Fruit fly (Drosophila melanogaster) whole organism, embryonic: ENCODE measurements around the gene Hsp67Ba.

ENCODE experiments used
- Abd-B ChIP-seq: fragments of 200-800 bp; sonication (Bioruptor generic); optimal IDR thresholded peaks from 2 replicates; lab custom pipeline; 2018; ENCODE audit warnings: missing biosample characterization, mild to moderate bottlenecking, missing genetic modification characterization, moderate library complexity
- CG12155 ChIP-seq: fragments of 200-800 bp; sonication (Bioruptor generic); optimal IDR thresholded peaks from 3 replicates; lab custom pipeline; 2016; ENCODE audit warnings: missing biosample characterization, missing genetic modification characterization
- CG12391 ChIP-seq: fragments of 200-800 bp; sonication (Bioruptor generic); optimal IDR thresholded peaks from 3 replicates; lab custom pipeline; 2018; ENCODE audit warnings: missing biosample characterization, mild to moderate bottlenecking, missing genetic modification characterization, moderate library complexity
- CG15479 ChIP-seq: fragments of 200-800 bp; sonication (Bioruptor generic); optimal IDR thresholded peaks from 3 replicates; lab custom pipeline; 2019; ENCODE audit warnings: missing biosample characterization, mild to moderate bottlenecking, missing genetic modification characterization, moderate library complexity
- CG16779 ChIP-seq: fragments of 200-800 bp; sonication (Bioruptor generic); IDR thresholded peaks from 2 replicates; pipeline ENCODE4 v1.3.6; 2022; ENCODE audit warnings: missing biosample characterization, missing genetic modification characterization
- CG16815 ChIP-seq: fragments of 200-800 bp; sonication (Bioruptor generic); optimal IDR thresholded peaks from 3 replicates; lab custom pipeline; 2017; ENCODE audit warnings: missing biosample characterization, mild to moderate bottlenecking, missing genetic modification characterization
- CG17385 ChIP-seq: fragments of 200-800 bp; sonication (Bioruptor generic); optimal IDR thresholded peaks from 3 replicates; lab custom pipeline; 2018; ENCODE audit warnings: missing biosample characterization, mild to moderate bottlenecking, missing genetic modification characterization
- CG17612 ChIP-seq: fragments of 200-800 bp; sonication (Bioruptor generic); IDR thresholded peaks from 2 replicates; pipeline ENCODE4 v1.3.6; 2022; ENCODE audit warnings: missing biosample characterization, missing genetic modification characterization
- CG3726 ChIP-seq: fragments of 200-800 bp; sonication (Bioruptor generic); IDR thresholded peaks from 3 replicates; pipeline ENCODE4, ENCODE4 v1.3.6; 2022; ENCODE audit warnings: missing biosample characterization, missing genetic modification characterization
- CG4730 ChIP-seq: fragments of 200-800 bp; sonication (Bioruptor generic); IDR thresholded peaks from 2 replicates; pipeline ENCODE4 v1.3.6; 2022; ENCODE audit warnings: missing biosample characterization, missing genetic modification characterization
- CG4854 ChIP-seq: fragments of 200-800 bp; sonication (Bioruptor generic); optimal IDR thresholded peaks from 2 replicates; lab custom pipeline; 2016; ENCODE audit warnings: missing biosample characterization, missing genetic modification characterization, inconsistent platforms
- CG7963 ChIP-seq: fragments of 200-800 bp; sonication (Bioruptor generic); IDR thresholded peaks from 3 replicates; pipeline ENCODE4 v1.3.6; 2022; ENCODE audit warnings: missing biosample characterization, missing genetic modification characterization; ENCODE audit not compliant: partially characterized antibody
- CG8290 ChIP-seq, 3 experiments: fragments of 200-800 bp; sonication (Bioruptor generic); optimal IDR thresholded peaks; 2 replicates each; lab custom pipeline; 2016 to 2019; ENCODE audit warnings: missing biosample characterization in 3 of 3, missing genetic modification characterization in 3 of 3, mild to moderate bottlenecking in 2 of 3, moderate library complexity in 1 of 3
- CG8388 ChIP-seq: fragments of 200-800 bp; sonication (Bioruptor generic); optimal IDR thresholded peaks from 2 replicates; lab custom pipeline; 2019; ENCODE audit warnings: missing biosample characterization, mild to moderate bottlenecking, missing genetic modification characterization, moderate library complexity
- CG9932 ChIP-seq: fragments of 200-800 bp; sonication (Bioruptor generic); IDR thresholded peaks from 2 replicates; pipeline ENCODE4 v1.3.6; 2022; ENCODE audit warnings: missing biosample characterization, missing genetic modification characterization
- CHES-1-like ChIP-seq: fragments of 200-800 bp; sonication (Bioruptor generic); optimal IDR thresholded peaks from 2 replicates; lab custom pipeline; 2016; ENCODE audit warnings: missing biosample characterization, missing genetic modification characterization
- Deaf1 ChIP-seq: fragments of 200-800 bp; optimal IDR thresholded peaks from 3 replicates; lab custom pipeline; 2019; ENCODE audit warnings: missing biosample characterization, mild to moderate bottlenecking, missing genetic modification characterization, moderate library complexity
- E2f2 ChIP-seq: fragments of 200-800 bp; sonication (Bioruptor generic); IDR thresholded peaks from 2 replicates; pipeline ENCODE4 v1.3.6; 2022; ENCODE audit warnings: missing biosample characterization, missing genetic modification characterization
- Ets65A ChIP-seq: fragments of 200-800 bp; sonication (Bioruptor generic); peaks from one replicate; lab custom pipeline; 2016; ENCODE audit warnings: missing biosample characterization, missing genetic modification characterization
- Fer3 ChIP-seq: fragments of 200-800 bp; sonication (Bioruptor generic); optimal IDR thresholded peaks from 2 replicates; lab custom pipeline; 2018; ENCODE audit warnings: missing biosample characterization, mild to moderate bottlenecking, missing genetic modification characterization, moderate library complexity
- HHEX ChIP-seq: fragments of 200-800 bp; sonication (Bioruptor generic); optimal IDR thresholded peaks from 3 replicates; lab custom pipeline; 2017; ENCODE audit warnings: missing biosample characterization, mild to moderate bottlenecking, missing genetic modification characterization, missing genetic modification reagents
- Nf-YC ChIP-seq: fragments of 200-800 bp; optimal IDR thresholded peaks from 3 replicates; lab custom pipeline; 2019; ENCODE audit warnings: missing biosample characterization, mild to moderate bottlenecking, missing genetic modification characterization, moderate library complexity
- Sin3A ChIP-seq: fragments of >200 bp; optimal IDR thresholded peaks from 2 replicates; lab custom pipeline; 2018
- Spps ChIP-seq: fragments of 200-800 bp; sonication (Bioruptor generic); optimal IDR thresholded peaks from 2 replicates; lab custom pipeline; 2018; ENCODE audit warnings: missing biosample characterization, mild to moderate bottlenecking, missing genetic modification characterization
- ab ChIP-seq: fragments of 200-800 bp; sonication (Bioruptor generic); optimal IDR thresholded peaks from 2 replicates; lab custom pipeline; 2016; ENCODE audit warnings: missing biosample characterization, missing genetic modification characterization
- abd-A ChIP-seq: fragments of 200-800 bp; sonication (Bioruptor generic); optimal IDR thresholded peaks from 3 replicates; lab custom pipeline; 2019; ENCODE audit warnings: missing biosample characterization, mild to moderate bottlenecking, missing genetic modification characterization, moderate library complexity
- al ChIP-seq: fragments of 200-800 bp; sonication (Bioruptor generic); IDR thresholded peaks from 2 replicates; pipeline ENCODE4 v1.3.6; 2022; ENCODE audit warnings: missing biosample characterization, missing genetic modification characterization
- cas ChIP-seq: fragments of 200-800 bp; sonication (Bioruptor generic); IDR thresholded peaks from 2 replicates; pipeline ENCODE4 v1.3.6; 2022; ENCODE audit warnings: missing biosample characterization, missing genetic modification characterization
- corto ChIP-seq: fragments of 200-800 bp; sonication (Bioruptor generic); optimal IDR thresholded peaks from 2 replicates; lab custom pipeline; 2016; ENCODE audit warnings: missing biosample characterization, mild to moderate bottlenecking, missing genetic modification characterization, moderate library complexity
- crol ChIP-seq: fragments of 200-800 bp; sonication (Bioruptor generic); IDR thresholded peaks from 2 replicates; pipeline ENCODE4 v1.3.6; 2022; ENCODE audit warnings: missing biosample characterization, missing genetic modification characterization
- crp ChIP-seq, 2 experiments: fragments of 200-800 bp; sonication (Bioruptor generic); optimal IDR thresholded peaks; 2 replicates in 1 of 2; 3 replicates in 1 of 2; lab custom pipeline; 2017; ENCODE audit warnings: missing biosample characterization in 2 of 2, missing genetic modification characterization in 2 of 2, mild to moderate bottlenecking in 1 of 2, moderate library complexity in 1 of 2
- dmrt11E ChIP-seq: fragments of 200-800 bp; sonication (Bioruptor generic); optimal IDR thresholded peaks from 3 replicates; lab custom pipeline; 2018; ENCODE audit warnings: missing biosample characterization, mild to moderate bottlenecking, missing genetic modification characterization, moderate library complexity
- ewg ChIP-seq: fragments of 200-800 bp; sonication (Bioruptor generic); optimal IDR thresholded peaks from 3 replicates; lab custom pipeline; 2017; ENCODE audit warnings: mild to moderate bottlenecking, missing biosample characterization, missing genetic modification reagents, missing genetic modification characterization
- lola ChIP-seq, 3 experiments: fragments of >200 bp in 2 of 3; fragments of 200-800 bp in 1 of 3; sonication (Bioruptor generic) in 1 of 3; optimal IDR thresholded peaks; 2 replicates each; lab custom pipeline; 2017 to 2019; ENCODE audit warnings: missing biosample characterization in 3 of 3, missing genetic modification characterization in 3 of 3, mild to moderate bottlenecking in 1 of 3, moderate library complexity in 1 of 3
- mirr ChIP-seq: fragments of 200-800 bp; sonication (Bioruptor generic); optimal IDR thresholded peaks from 3 replicates; lab custom pipeline; 2018; ENCODE audit warnings: missing biosample characterization, mild to moderate bottlenecking, missing genetic modification characterization
- onecut ChIP-seq: fragments of 200-800 bp; sonication (Bioruptor generic); IDR thresholded peaks from 2 replicates; pipeline ENCODE4 v1.3.6; 2022; ENCODE audit warnings: missing biosample characterization, missing genetic modification characterization
- peb ChIP-seq: fragments of 200-800 bp; sonication (Bioruptor generic); IDR thresholded peaks from 2 replicates; pipeline ENCODE4 v1.3.6; 2022; ENCODE audit warnings: missing biosample characterization, missing genetic modification characterization
- pfk ChIP-seq: fragments of 200-800 bp; sonication (Bioruptor generic); optimal IDR thresholded peaks from 2 replicates; lab custom pipeline; 2018; ENCODE audit warnings: missing biosample characterization, mild to moderate bottlenecking, missing genetic modification characterization, moderate library complexity
- pum ChIP-seq: fragments of 200-800 bp; sonication (Bioruptor generic); optimal IDR thresholded peaks from 2 replicates; lab custom pipeline; 2016; ENCODE audit warnings: missing biosample characterization, missing genetic modification characterization
- run ChIP-seq: fragments of 200-800 bp; sonication (Bioruptor generic); optimal IDR thresholded peaks from 3 replicates; lab custom pipeline; 2018; ENCODE audit warnings: missing biosample characterization, mild to moderate bottlenecking, missing genetic modification characterization
- sima ChIP-seq: fragments of 200-800 bp; sonication (Bioruptor generic); optimal IDR thresholded peaks from 2 replicates; lab custom pipeline; 2016; ENCODE audit warnings: missing biosample characterization, missing genetic modification characterization
- slou ChIP-seq: fragments of 200-800 bp; sonication (Bioruptor generic); optimal IDR thresholded peaks from 3 replicates; lab custom pipeline; 2016; ENCODE audit warnings: missing biosample characterization, missing genetic modification characterization
- slp2 ChIP-seq: fragments of 200-800 bp; sonication (Bioruptor generic); optimal IDR thresholded peaks from 2 replicates; lab custom pipeline; 2016; ENCODE audit warnings: missing biosample characterization, missing genetic modification characterization
- sna ChIP-seq: fragments of 200-800 bp; sonication (Bioruptor generic); IDR thresholded peaks from 2 replicates; pipeline ENCODE4 v1.3.6; 2022; ENCODE audit warnings: missing biosample characterization, missing genetic modification characterization; ENCODE audit not compliant: partially characterized antibody
- sob ChIP-seq: fragments of 200-800 bp; sonication (Bioruptor generic); IDR thresholded peaks from 2 replicates; pipeline ENCODE4 v1.3.6; 2022; ENCODE audit warnings: missing biosample characterization, missing genetic modification characterization
- sr ChIP-seq: fragments of 200-800 bp; sonication (Bioruptor generic); IDR thresholded peaks from 3 replicates; pipeline ENCODE4 v1.3.6; 2022; ENCODE audit warnings: missing biosample characterization, missing genetic modification characterization
- stc ChIP-seq: fragments of 200-800 bp; sonication (Bioruptor generic); IDR thresholded peaks from 2 replicates; pipeline ENCODE4 v1.3.6; 2022; ENCODE audit warnings: missing biosample characterization, missing genetic modification characterization
- tx ChIP-seq: fragments of 200-800 bp; sonication (Bioruptor generic); optimal IDR thresholded peaks from 2 replicates; lab custom pipeline; 2016; ENCODE audit warnings: missing biosample characterization, missing genetic modification characterization
- vfl ChIP-seq: fragments of 200-800 bp; sonication (Bioruptor generic); optimal IDR thresholded peaks from 2 replicates; lab custom pipeline; 2016; ENCODE audit warnings: missing biosample characterization, missing genetic modification characterization
- vnd ChIP-seq: fragments of 200-800 bp; sonication (Bioruptor generic); IDR thresholded peaks from 3 replicates; pipeline ENCODE4 v1.3.6; 2022; ENCODE audit warnings: missing biosample characterization, missing genetic modification characterization; ENCODE audit not compliant: partially characterized antibody

Gene Hsp67Ba

dm6 chr3L:9372278-9372975, 6.9 kb downstream of the Hsp67Ba start, which contains the start of the genes Hsp67Bc, CG4456 and Hsp22 (continued):
- TF ChIP-seq Ets65A (GFP tag; lab: Kevin White, UChicago) (no peak), pfk (GFP tag; lab: Kevin White, UChicago) (no peak), Fer3 (tag; lab: Kevin White, UChicago) (no peak), abd-A (tag; lab: Kevin White, UChicago) (peak; percentile 35), CG16815 (GFP tag; lab: Kevin White, UChicago) (no peak), sna (GFP tag; lab: Robert Waterston, UW) (no peak), CG4854 (GFP tag; lab: Kevin White, UChicago) (no peak), vfl (GFP tag; lab: Kevin White, UChicago) (no peak), onecut (GFP tag; lab: Robert Waterston, UW) (no peak), CG8388 (GFP tag; lab: Kevin White, UChicago) (no peak), lola (GFP tag; optimal IDR thresholded peaks at IDR 0.05; lab: Kevin White, UChicago) (no peak), slou (GFP tag; lab: Kevin White, UChicago) (no peak), sob (GFP tag; lab: Robert Waterston, UW) (no peak), CG16779 (GFP tag; lab: Robert Waterston, UW) (peak; percentile 78), CG9932 (GFP tag; lab: Robert Waterston, UW) (no peak), dmrt11E (tag; lab: Kevin White, UChicago) (no peak), CG12391 (tag; lab: Kevin White, UChicago) (no peak), CG17612 (GFP tag; lab: Robert Waterston, UW) (no peak), Abd-B (GFP tag; lab: Kevin White, UChicago) (no peak), sima (no peak), peb (no peak), tx (no peak), sr (GFP tag; lab: Robert Waterston, UW) (no peak), CG15479 (GFP tag; lab: Kevin White, UChicago) (no peak), cas (GFP tag; lab: Robert Waterston, UW) (no peak), pum (GFP tag; lab: Kevin White, UChicago) (no peak), mirr (GFP tag; lab: Kevin White, UChicago) (no peak), Spps (tag; lab: Kevin White, UChicago) (no peak), run (no peak), Deaf1 (peak; percentile 20), CG4730 (GFP tag; lab: Robert Waterston, UW) (no peak), CHES-1-like (no peak), Nf-YC (tag; lab: Kevin White, UChicago) (peak; percentile 31), CG17385 (GFP tag; lab: Kevin White, UChicago) (no peak), CG3726 (GFP tag; lab: Robert Waterston, UW) (no peak), CG8290 (GFP tag; optimal IDR thresholded peaks at IDR 0.05; lab: Kevin White, UChicago) (no peak), CG8290 (tag; optimal IDR thresholded peaks at IDR 0.05; lab: Kevin White, UChicago) (peak in 1 of 2 experiments; percentile 33), vnd (GFP tag; lab: Robert Waterston, UW) (no peak), ewg (GFP tag; lab: Kevin White, UChicago) (no peak), al (GFP tag; lab: Robert Waterston, UW) (no peak), Sin3A (lab: Kevin White, UChicago) (no peak), crol (no peak), stc (GFP tag; lab: Robert Waterston, UW) (no peak), slp2 (no peak), CG12155 (GFP tag; lab: Kevin White, UChicago) (peak; percentile 32), CG7963 (no peak), corto (GFP tag; lab: Kevin White, UChicago) (no peak), HHEX (GFP tag; lab: Kevin White, UChicago) (no peak), E2f2 (no peak), crp (GFP tag; optimal IDR thresholded peaks at IDR 0.05; lab: Kevin White, UChicago) (no peak), ab (GFP tag; lab: Kevin White, UChicago) (no peak)
